Fruit fly (Drosophila melanogaster): Measurements from ENCODE around the gene Gnf1.

Gene Gnf1

DNA sequence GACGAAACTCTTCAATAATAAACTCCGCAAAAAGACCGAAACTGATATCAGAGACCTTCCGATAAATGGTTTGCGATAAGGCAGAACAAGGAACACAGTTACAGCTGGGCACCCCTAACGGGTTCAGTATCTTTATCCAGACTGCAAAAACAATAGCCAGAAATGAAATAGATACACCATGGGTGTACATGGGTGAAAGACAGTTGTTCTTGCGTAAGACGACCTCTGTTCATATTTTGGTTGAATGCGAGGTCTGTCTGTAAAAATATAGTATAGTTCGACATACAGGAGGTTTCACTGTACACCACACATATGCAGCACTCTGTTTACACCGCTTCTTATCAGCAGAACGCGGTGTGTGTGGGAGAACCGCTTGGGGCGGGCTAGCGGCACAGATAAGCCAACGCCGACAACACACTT, 5.7 kb downstream of the Gnf1 start:
- no peak for TF ChIP-seq Sin3A (optimal IDR thresholded peaks at IDR 0.05)
- TF ChIP-seq h (optimal IDR thresholded peaks at IDR 0.05): no peak
- no peak for TF ChIP-seq insv (optimal IDR thresholded peaks at IDR 0.05)
- TF ChIP-seq Myc (optimal IDR thresholded peaks at IDR 0.05): no peak
- TF ChIP-seq psq (optimal IDR thresholded peaks at IDR 0.05): no peak
- TF ChIP-seq ttk (optimal IDR thresholded peaks at IDR 0.05): no peak

DNA sequence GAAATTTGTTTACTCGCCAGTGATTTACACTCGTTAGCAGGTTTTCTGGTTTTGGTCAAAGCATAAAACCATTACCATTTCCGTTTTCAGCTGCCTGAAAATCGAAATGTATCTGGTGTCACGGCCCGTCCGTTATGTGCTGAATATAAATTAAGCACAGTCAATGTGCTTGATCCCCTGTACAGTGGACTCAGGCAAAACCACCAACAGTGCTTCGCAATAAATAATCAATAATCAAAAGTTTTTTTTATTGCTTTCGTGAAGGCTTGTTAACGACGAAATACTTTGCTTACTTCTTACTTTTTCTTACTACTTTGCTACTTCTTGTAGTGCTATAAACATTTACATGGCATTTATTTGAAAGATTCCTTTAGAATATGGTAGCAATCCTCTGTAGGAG, 6.8 kb downstream of the Gnf1 start:
- no peak for TF ChIP-seq Myc (optimal IDR thresholded peaks at IDR 0.05)
- TF ChIP-seq h (optimal IDR thresholded peaks at IDR 0.05): no peak
- TF ChIP-seq ttk (optimal IDR thresholded peaks at IDR 0.05): no peak
- TF ChIP-seq Sin3A (optimal IDR thresholded peaks at IDR 0.05): no peak
- TF ChIP-seq psq (optimal IDR thresholded peaks at IDR 0.05): no peak

DNA sequence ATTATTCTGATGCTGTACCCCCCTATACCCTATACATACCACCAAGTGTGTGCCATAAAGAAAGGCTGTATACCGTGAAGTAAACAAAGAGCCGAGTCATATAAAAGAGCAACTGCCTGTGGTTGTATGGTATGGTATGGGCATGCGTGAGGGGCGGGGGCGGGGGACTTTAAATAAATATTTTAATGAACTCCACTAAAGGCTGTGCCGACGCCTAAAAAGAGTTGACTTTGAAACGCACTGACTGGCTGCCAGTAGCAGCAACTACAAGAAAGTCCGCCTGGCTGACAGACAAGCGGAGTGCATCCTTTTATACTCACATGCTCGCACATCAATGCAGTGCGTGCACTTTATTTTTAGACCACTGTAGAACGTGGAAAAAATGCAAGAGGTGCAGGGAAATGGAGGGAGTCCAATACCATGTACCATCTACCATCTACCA, 8.0 kb downstream of the Gnf1 start:
- TF ChIP-seq ttk (optimal IDR thresholded peaks at IDR 0.05) (no peak), h (optimal IDR thresholded peaks at IDR 0.05) (no peak), psq (optimal IDR thresholded peaks at IDR 0.05) (no peak), insv (optimal IDR thresholded peaks at IDR 0.05) (no peak), Sin3A (optimal IDR thresholded peaks at IDR 0.05) (no peak), Myc (optimal IDR thresholded peaks at IDR 0.05) (no peak)

DNA sequence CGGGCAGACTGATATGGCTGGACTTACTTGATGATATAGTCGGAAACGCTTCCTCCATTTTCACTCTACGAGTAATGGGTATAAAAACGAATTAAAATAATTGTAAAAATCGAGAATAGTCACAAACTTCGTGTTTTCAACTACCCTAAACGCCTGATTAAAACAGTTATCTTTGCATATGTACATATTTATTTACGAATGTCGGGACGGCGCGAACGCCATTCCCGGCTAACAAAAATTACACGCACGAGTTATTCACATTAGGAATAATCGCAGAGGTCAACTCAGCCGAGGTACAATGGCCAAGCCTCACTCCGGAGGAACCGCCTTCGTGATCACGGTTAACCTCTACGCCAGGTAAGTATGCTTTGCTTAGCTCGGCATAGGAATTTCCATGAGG, 41.3 kb downstream of the Gnf1 start:
- TF ChIP-seq insv (optimal IDR thresholded peaks at IDR 0.05) (no peak), h (optimal IDR thresholded peaks at IDR 0.05) (no peak), Myc (optimal IDR thresholded peaks at IDR 0.05) (no peak), Sin3A (optimal IDR thresholded peaks at IDR 0.05) (no peak), psq (optimal IDR thresholded peaks at IDR 0.05) (no peak), ttk (optimal IDR thresholded peaks at IDR 0.05) (no peak)

DNA sequence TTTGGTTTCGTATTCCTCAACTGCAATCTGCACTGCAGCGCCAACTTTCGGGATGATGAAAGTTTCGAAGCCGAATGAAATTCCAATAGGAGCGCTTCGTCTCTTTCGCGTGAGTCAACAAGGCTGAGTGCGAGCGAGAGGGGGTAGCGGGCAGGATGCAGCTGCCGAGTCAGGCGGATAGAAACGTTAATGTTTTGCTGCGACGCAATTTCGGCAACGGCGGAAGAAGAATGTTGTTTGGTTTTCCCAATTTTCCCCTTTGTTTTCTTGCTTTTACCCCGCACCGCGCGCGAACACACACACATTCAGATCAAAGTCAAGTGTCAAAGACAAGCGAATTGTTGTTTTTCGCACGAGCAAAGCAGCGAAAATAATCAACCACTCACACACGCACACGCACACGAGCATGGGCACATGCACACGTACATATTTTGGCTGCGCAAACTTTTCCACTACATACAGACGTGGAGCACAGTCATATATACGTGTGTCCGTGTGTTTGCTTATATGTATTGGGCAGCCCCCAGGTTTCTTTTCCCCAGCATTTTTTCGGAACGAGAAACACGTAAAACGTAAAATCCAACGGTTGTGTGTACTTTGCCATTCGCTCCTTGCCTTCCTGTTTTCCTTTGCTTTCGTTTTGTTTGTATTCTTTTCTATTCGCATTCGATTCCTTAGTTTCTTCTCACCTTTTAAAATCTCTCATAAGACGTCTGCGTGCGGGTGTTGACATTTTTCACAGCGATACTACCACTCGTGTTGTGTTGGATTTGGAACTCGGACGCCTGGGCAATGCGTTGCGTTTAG, 45.5 kb downstream of the Gnf1 start:
- no peak for TF ChIP-seq psq (optimal IDR thresholded peaks at IDR 0.05)
- no peak for TF ChIP-seq h (optimal IDR thresholded peaks at IDR 0.05)
- TF ChIP-seq Myc (optimal IDR thresholded peaks at IDR 0.05): no peak
- TF ChIP-seq insv (optimal IDR thresholded peaks at IDR 0.05): no peak
- no peak for TF ChIP-seq Sin3A (optimal IDR thresholded peaks at IDR 0.05)
- TF ChIP-seq ttk (optimal IDR thresholded peaks at IDR 0.05): no peak

DNA sequence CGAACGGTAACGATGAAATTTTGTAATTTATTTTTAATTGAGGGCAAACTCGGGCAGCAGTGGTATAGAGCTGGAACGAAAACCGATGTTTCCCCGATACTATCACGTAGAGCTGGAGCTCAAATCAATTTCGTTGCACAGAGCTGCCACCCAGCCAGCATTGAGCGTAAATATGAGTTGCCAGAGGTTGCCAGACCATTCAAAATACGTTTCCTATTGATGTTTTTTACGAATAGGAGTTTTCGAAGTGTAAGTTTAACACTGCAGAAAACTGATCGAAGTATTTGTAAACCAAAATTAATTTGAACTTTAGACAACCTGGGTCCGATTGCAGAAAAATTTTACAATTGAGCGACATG, 46.1 kb downstream of the Gnf1 start, which contains the start of gene Ubc6:
TSS of gene Ubc6 (minus strand) at position 112 of the 359 bp plus-strand sequence.
- TF ChIP-seq h (optimal IDR thresholded peaks at IDR 0.05) (no peak), Sin3A (optimal IDR thresholded peaks at IDR 0.05) (no peak), psq (optimal IDR thresholded peaks at IDR 0.05) (no peak), insv (optimal IDR thresholded peaks at IDR 0.05) (no peak), Myc (optimal IDR thresholded peaks at IDR 0.05) (no peak), ttk (optimal IDR thresholded peaks at IDR 0.05) (no peak)

DNA sequence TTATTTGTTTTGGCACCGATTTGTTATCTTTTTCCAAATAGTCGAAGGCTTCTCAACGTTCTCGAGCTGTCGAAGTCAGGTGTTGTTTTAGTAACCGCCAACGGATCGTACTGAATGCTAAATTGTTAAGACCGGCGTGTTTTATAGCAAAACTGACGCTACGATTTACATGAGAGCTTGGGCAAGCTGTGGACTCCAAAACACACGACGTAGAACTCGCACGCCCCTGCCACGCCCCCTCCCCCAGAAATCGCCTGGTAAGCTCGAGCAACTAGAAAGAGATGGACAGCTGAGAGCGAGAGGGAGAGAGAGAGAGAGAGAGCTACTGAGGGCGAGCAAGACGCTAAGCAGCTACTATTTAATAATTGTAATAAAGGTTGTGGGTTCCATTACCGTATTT, 48.7 kb downstream of the Gnf1 start, which contains the start of gene Jhbp3:
TSS of gene Jhbp3 (minus strand) at position 101 of the 400 bp plus-strand sequence.
- no peak for TF ChIP-seq ttk (optimal IDR thresholded peaks at IDR 0.05)
- no peak for TF ChIP-seq Myc (optimal IDR thresholded peaks at IDR 0.05)
- TF ChIP-seq insv (optimal IDR thresholded peaks at IDR 0.05): no peak
- TF ChIP-seq Sin3A (optimal IDR thresholded peaks at IDR 0.05): no peak
- TF ChIP-seq psq (optimal IDR thresholded peaks at IDR 0.05): no peak
- TF ChIP-seq h (optimal IDR thresholded peaks at IDR 0.05): no peak

DNA sequence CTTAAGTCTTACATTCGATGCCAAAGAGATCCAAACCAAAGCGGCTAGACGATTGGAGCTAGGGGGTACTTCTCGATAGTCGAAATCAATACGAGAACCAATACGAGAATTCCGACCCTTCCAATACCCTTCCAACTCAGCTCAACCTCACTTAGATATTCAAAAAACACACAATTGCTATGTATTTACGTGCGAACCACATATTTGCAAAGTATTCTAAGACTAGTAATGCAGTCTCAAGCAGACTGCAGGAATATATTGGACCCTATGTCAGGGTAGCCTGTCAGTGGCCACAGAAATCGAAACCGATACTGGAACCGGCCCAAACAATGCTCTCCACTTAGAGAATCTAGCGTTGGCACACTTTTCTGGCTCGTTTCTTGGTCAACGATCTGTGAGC, 51.4 kb downstream of the Gnf1 start:
- TF ChIP-seq insv (optimal IDR thresholded peaks at IDR 0.05): no peak
- TF ChIP-seq h (optimal IDR thresholded peaks at IDR 0.05): no peak
- TF ChIP-seq Sin3A (optimal IDR thresholded peaks at IDR 0.05): no peak
- TF ChIP-seq ttk (optimal IDR thresholded peaks at IDR 0.05): no peak
- no peak for TF ChIP-seq psq (optimal IDR thresholded peaks at IDR 0.05)

Measured in Kc167 (cell line).